Worm (Caenorhabditis elegans) whole organism, L2 larva: ENCODE measurements around the gene coa-1.

Experiments
- elt-1 ChIP-seq: fragments of 150-350 bp; optimal IDR thresholded peaks from 2 replicates; lab custom pipeline; 2014; ENCODE audit warnings: missing biosample characterization, missing genetic modification characterization
- nhr-10 ChIP-seq: sonication (generic microtip); optimal IDR thresholded peaks from 2 replicates; lab custom pipeline; 2017; ENCODE audit warnings: missing biosample characterization, missing genetic modification characterization
- nhr-23 ChIP-seq: fragments of 150-350 bp; optimal IDR thresholded peaks from 2 replicates; lab custom pipeline; 2014; ENCODE audit warnings: missing biosample characterization, missing genetic modification reagents, missing genetic modification characterization
- skn-1 ChIP-seq: sonication (generic microtip); optimal IDR thresholded peaks from 2 replicates; lab custom pipeline; 2017; ENCODE audit warnings: missing biosample characterization, missing genetic modification characterization
- snpc-4 ChIP-seq: fragments of 150-350 bp; optimal IDR thresholded peaks from 2 replicates; lab custom pipeline; 2014; ENCODE audit warnings: missing biosample characterization, missing genetic modification characterization
- unc-39 ChIP-seq: fragments of 150-350 bp; optimal IDR thresholded peaks from 2 replicates; lab custom pipeline; 2014; ENCODE audit warnings: missing biosample characterization, missing genetic modification characterization
- zag-1 ChIP-seq: fragments of 150-350 bp; optimal IDR thresholded peaks from 2 replicates; lab custom pipeline; 2014; ENCODE audit warnings: missing biosample characterization, missing genetic modification characterization

DNA sequence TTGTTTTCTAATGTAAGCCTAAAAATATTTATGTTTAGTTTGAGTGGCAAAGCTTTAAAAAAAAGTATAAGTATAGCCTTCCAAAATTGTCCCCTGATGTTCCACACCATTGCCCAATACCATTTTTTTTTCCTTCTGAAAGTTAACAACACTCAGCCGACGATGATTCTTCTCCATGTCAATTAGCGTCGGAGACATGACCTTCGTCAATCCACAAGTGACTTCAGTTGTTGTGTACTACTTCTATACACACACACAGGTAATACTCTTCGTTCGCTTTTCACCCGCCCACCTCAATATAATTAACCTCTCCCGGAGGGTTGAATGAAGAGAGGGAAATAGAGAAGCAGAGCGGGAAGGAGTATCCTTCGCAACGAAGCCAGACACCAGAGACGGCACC, 40.3 kb upstream of the coa-1 start, which contains the start of gene cutl-24:
- no peak for TF ChIP-seq elt-1 (tag; lab: Kevin White, UChicago)
- no peak for TF ChIP-seq snpc-4 (tag; lab: Kevin White, UChicago)
- TF ChIP-seq nhr-23 (tag; lab: Kevin White, UChicago), result no peak
- no peak for TF ChIP-seq zag-1 (tag; lab: Kevin White, UChicago)
- no peak for TF ChIP-seq unc-39
- no peak for TF ChIP-seq nhr-10 (tag; lab: Kevin White, UChicago)
- no peak for TF ChIP-seq skn-1 (tag; lab: Kevin White, UChicago)
